Fruit fly (Drosophila melanogaster) whole organism, embryonic: ENCODE data around the gene His3.3B.

Source experiments
- Abd-B ChIP-seq: fragments of 200-800 bp; sonication (Bioruptor generic); optimal IDR thresholded peaks from 2 replicates; lab custom pipeline; 2018; ENCODE audit warnings: missing biosample characterization, mild to moderate bottlenecking, missing genetic modification characterization, moderate library complexity
- Antp ChIP-seq: fragments of 200-800 bp; sonication (Bioruptor generic); optimal IDR thresholded peaks from 3 replicates; lab custom pipeline; 2016; ENCODE audit warnings: missing biosample characterization, missing genetic modification characterization
- Blimp-1 ChIP-seq: fragments of 200-800 bp; sonication (Bioruptor generic); optimal IDR thresholded peaks from 3 replicates; lab custom pipeline; 2018; ENCODE audit warnings: missing biosample characterization, missing genetic modification characterization, mild to moderate bottlenecking, moderate library complexity, missing genetic modification reagents
- BtbVII ChIP-seq: fragments of 200-800 bp; sonication (Bioruptor generic); optimal IDR thresholded peaks from 3 replicates; lab custom pipeline; 2017; ENCODE audit warnings: missing biosample characterization, mild to moderate bottlenecking, missing genetic modification characterization
- CG10209 ChIP-seq: fragments of 200-800 bp; sonication (Bioruptor generic); optimal IDR thresholded peaks from 3 replicates; lab custom pipeline; 2017; ENCODE audit warnings: missing biosample characterization, mild to moderate bottlenecking, missing genetic modification characterization, missing genetic modification reagents
- CG10959 ChIP-seq: fragments of 200-800 bp; sonication (Bioruptor generic); IDR thresholded peaks from 2 replicates; pipeline ENCODE4 v1.3.6; 2022; ENCODE audit warnings: missing biosample characterization, missing genetic modification characterization
- CG1233 ChIP-seq: fragments of 200-800 bp; sonication (Bioruptor generic); optimal IDR thresholded peaks from 4 replicates; lab custom pipeline; 2018; ENCODE audit warnings: missing biosample characterization, mild to moderate bottlenecking, missing genetic modification characterization
- CG13296 ChIP-seq: fragments of 200-800 bp; sonication (Bioruptor generic); optimal IDR thresholded peaks from 3 replicates; lab custom pipeline; 2018; ENCODE audit warnings: missing biosample characterization, mild to moderate bottlenecking, missing genetic modification characterization
- CG15514 ChIP-seq: fragments of 200-800 bp; sonication (Bioruptor generic); optimal IDR thresholded peaks from 3 replicates; lab custom pipeline; 2017; ENCODE audit warnings: missing biosample characterization, missing genetic modification characterization, mild to moderate bottlenecking, moderate library complexity, missing genetic modification reagents
- CG15696 ChIP-seq: fragments of 200-800 bp; sonication (Bioruptor generic); optimal IDR thresholded peaks from 2 replicates; lab custom pipeline; 2019; ENCODE audit warnings: missing biosample characterization, mild to moderate bottlenecking, missing genetic modification characterization, moderate library complexity
- CG16813 ChIP-seq: fragments of 200-800 bp; sonication (Bioruptor generic); IDR thresholded peaks from 3 replicates; pipeline ENCODE4 v1.3.6; 2022; ENCODE audit warnings: missing biosample characterization, missing genetic modification characterization; ENCODE audit not compliant: partially characterized antibody
- CG16815 ChIP-seq: fragments of 200-800 bp; sonication (Bioruptor generic); optimal IDR thresholded peaks from 3 replicates; lab custom pipeline; 2017; ENCODE audit warnings: missing biosample characterization, mild to moderate bottlenecking, missing genetic modification characterization
- CG17186 ChIP-seq: fragments of 200-800 bp; sonication (Bioruptor generic); optimal IDR thresholded peaks from 3 replicates; lab custom pipeline; 2017; ENCODE audit warnings: missing biosample characterization, missing genetic modification reagents, missing genetic modification characterization
- CG17802 ChIP-seq: fragments of 200-800 bp; sonication (Bioruptor generic); optimal IDR thresholded peaks from 2 replicates; lab custom pipeline; 2018; ENCODE audit warnings: missing biosample characterization, mild to moderate bottlenecking, missing genetic modification characterization, moderate library complexity
- CG30403 ChIP-seq: fragments of 200-800 bp; sonication (Bioruptor generic); optimal IDR thresholded peaks from 3 replicates; lab custom pipeline; 2016; ENCODE audit warnings: missing biosample characterization, missing genetic modification characterization
- CG32532 ChIP-seq: fragments of 200-800 bp; sonication (Bioruptor generic); IDR thresholded peaks from 2 replicates; pipeline ENCODE4 v1.3.6; 2022; ENCODE audit warnings: missing biosample characterization, missing genetic modification characterization
- CG4282 ChIP-seq: fragments of 200-800 bp; sonication (Bioruptor generic); optimal IDR thresholded peaks from 2 replicates; lab custom pipeline; 2016; ENCODE audit warnings: missing biosample characterization, missing genetic modification characterization
- CG4707 ChIP-seq: fragments of 200-800 bp; sonication (Bioruptor generic); optimal IDR thresholded peaks from 2 replicates; lab custom pipeline; 2018; ENCODE audit warnings: missing biosample characterization, mild to moderate bottlenecking, missing genetic modification characterization, moderate library complexity
- CG7963 ChIP-seq: fragments of 200-800 bp; sonication (Bioruptor generic); IDR thresholded peaks from 3 replicates; pipeline ENCODE4 v1.3.6; 2022; ENCODE audit warnings: missing biosample characterization, missing genetic modification characterization; ENCODE audit not compliant: partially characterized antibody
- CG8089 ChIP-seq: fragments of 200-800 bp; sonication (Bioruptor generic); optimal IDR thresholded peaks from 3 replicates; lab custom pipeline; 2016; ENCODE audit warnings: missing biosample characterization, missing genetic modification characterization
- CG8359 ChIP-seq: fragments of 200-800 bp; sonication (Bioruptor generic); optimal IDR thresholded peaks from 2 replicates; lab custom pipeline; 2017; ENCODE audit warnings: missing biosample characterization, mild to moderate bottlenecking, missing genetic modification characterization, borderline replicate concordance
- CG8388 ChIP-seq: fragments of 200-800 bp; sonication (Bioruptor generic); optimal IDR thresholded peaks from 2 replicates; lab custom pipeline; 2019; ENCODE audit warnings: missing biosample characterization, mild to moderate bottlenecking, missing genetic modification characterization, moderate library complexity
- CrebB ChIP-seq: fragments of 200-800 bp; sonication (Bioruptor generic); optimal IDR thresholded peaks from 3 replicates; lab custom pipeline; 2018; ENCODE audit warnings: missing biosample characterization, mild to moderate bottlenecking, missing genetic modification characterization
- ERR ChIP-seq: fragments of 200-800 bp; sonication (Bioruptor generic); optimal IDR thresholded peaks from 2 replicates; lab custom pipeline; 2016; ENCODE audit warnings: missing biosample characterization, missing genetic modification characterization
- Fer1 ChIP-seq: fragments of 200-800 bp; sonication (Bioruptor generic); optimal IDR thresholded peaks from 2 replicates; lab custom pipeline; 2017; ENCODE audit warnings: missing biosample characterization, mild to moderate bottlenecking, missing genetic modification characterization
- Gsc ChIP-seq: fragments of 200-800 bp; sonication (Bioruptor generic); IDR thresholded peaks from 2 replicates; pipeline ENCODE4 v1.3.6; 2022; ENCODE audit warnings: missing biosample characterization, missing genetic modification characterization
- Hr78 ChIP-seq, 2 experiments: fragments of 200-800 bp in 1 of 2; fragments of >200 bp in 1 of 2; sonication (Bioruptor generic) in 1 of 2; optimal IDR thresholded peaks; 2 replicates each; lab custom pipeline; 2017 to 2019; ENCODE audit warnings: missing biosample characterization in 2 of 2, missing genetic modification characterization in 2 of 2, mild to moderate bottlenecking in 1 of 2, moderate library complexity in 1 of 2
- Lhr ChIP-seq: fragments of 200-800 bp; sonication (Bioruptor generic); optimal IDR thresholded peaks from 3 replicates; lab custom pipeline; 2017; ENCODE audit warnings: mild to moderate bottlenecking, missing biosample characterization, missing genetic modification reagents, missing genetic modification characterization
- NC2α ChIP-seq: fragments of 200-800 bp; sonication (Bioruptor generic); optimal IDR thresholded peaks from 2 replicates; lab custom pipeline; 2016; ENCODE audit warnings: missing biosample characterization, missing genetic modification characterization
- NFAT ChIP-seq: fragments of 200-800 bp; sonication (Bioruptor generic); IDR thresholded peaks from 2 replicates; pipeline ENCODE4 v1.3.6; 2022; ENCODE audit warnings: missing biosample characterization, missing genetic modification characterization
- Nf-YA ChIP-seq: fragments of 200-800 bp; sonication (Bioruptor generic); IDR thresholded peaks from 2 replicates; pipeline ENCODE4 v1.3.6; 2022; ENCODE audit warnings: missing biosample characterization, missing genetic modification characterization
- Sox102F ChIP-seq: fragments of 200-800 bp; sonication (Bioruptor generic); optimal IDR thresholded peaks from 2 replicates; lab custom pipeline; 2018; ENCODE audit warnings: missing biosample characterization, mild to moderate bottlenecking, missing genetic modification characterization, moderate library complexity
- TFAM ChIP-seq: fragments of 200-800 bp; sonication (Bioruptor generic); optimal IDR thresholded peaks from 2 replicates; lab custom pipeline; 2017; ENCODE audit warnings: missing biosample characterization, missing genetic modification characterization, inconsistent platforms
- YL-1 ChIP-seq: fragments of 200-800 bp; sonication (Bioruptor generic); optimal IDR thresholded peaks from 3 replicates; lab custom pipeline; 2017; ENCODE audit warnings: missing biosample characterization, mild to moderate bottlenecking, missing genetic modification characterization
- crp ChIP-seq, 2 experiments: fragments of 200-800 bp; sonication (Bioruptor generic); optimal IDR thresholded peaks; 2 replicates in 1 of 2; 3 replicates in 1 of 2; lab custom pipeline; 2017; ENCODE audit warnings: missing biosample characterization in 2 of 2, missing genetic modification characterization in 2 of 2, mild to moderate bottlenecking in 1 of 2, moderate library complexity in 1 of 2
- dpn ChIP-seq, 2 experiments: fragments of 200-800 bp; sonication (Bioruptor generic); optimal IDR thresholded peaks; 3 replicates each; lab custom pipeline; 2016; ENCODE audit warnings: missing biosample characterization in 2 of 2, missing genetic modification characterization in 2 of 2
- esg ChIP-seq: fragments of 200-800 bp; sonication (Bioruptor generic); conservative IDR thresholded peaks from 2 replicates; pipeline ENCODE4 v1.3.6; 2022; ENCODE audit warnings: missing biosample characterization, missing genetic modification characterization
- eyg ChIP-seq: fragments of 200-800 bp; sonication (Bioruptor generic); optimal IDR thresholded peaks from 3 replicates; lab custom pipeline; 2016; ENCODE audit warnings: missing biosample characterization, missing genetic modification characterization
- fd102C ChIP-seq: fragments of 200-800 bp; sonication (Bioruptor generic); optimal IDR thresholded peaks from 2 replicates; lab custom pipeline; 2018; ENCODE audit warnings: missing biosample characterization, mild to moderate bottlenecking, missing genetic modification characterization, moderate library complexity
- grau ChIP-seq: fragments of 200-800 bp; optimal IDR thresholded peaks from 3 replicates; lab custom pipeline; 2019; ENCODE audit warnings: missing biosample characterization, mild to moderate bottlenecking, missing genetic modification characterization, moderate library complexity
- her ChIP-seq: fragments of 200-800 bp; sonication (Bioruptor generic); optimal IDR thresholded peaks from 2 replicates; lab custom pipeline; 2016; ENCODE audit warnings: missing biosample characterization, missing genetic modification characterization
- knrl ChIP-seq: fragments of 200-800 bp; sonication (Bioruptor generic); IDR thresholded peaks from 3 replicates; pipeline ENCODE4 v1.3.6; 2022; ENCODE audit warnings: missing biosample characterization, missing genetic modification characterization; ENCODE audit not compliant: partially characterized antibody
- lmd ChIP-seq: fragments of 200-800 bp; sonication (Bioruptor generic); IDR thresholded peaks from 2 replicates; pipeline ENCODE4 v1.3.6; 2022; ENCODE audit warnings: missing biosample characterization, missing genetic modification characterization
- mirr ChIP-seq: fragments of 200-800 bp; sonication (Bioruptor generic); optimal IDR thresholded peaks from 3 replicates; lab custom pipeline; 2018; ENCODE audit warnings: missing biosample characterization, mild to moderate bottlenecking, missing genetic modification characterization
- p53 ChIP-seq: fragments of 200-800 bp; sonication (Bioruptor generic); optimal IDR thresholded peaks from 2 replicates; lab custom pipeline; 2016; ENCODE audit warnings: missing biosample characterization, missing genetic modification characterization
- pfk ChIP-seq: fragments of 200-800 bp; sonication (Bioruptor generic); optimal IDR thresholded peaks from 2 replicates; lab custom pipeline; 2018; ENCODE audit warnings: missing biosample characterization, mild to moderate bottlenecking, missing genetic modification characterization, moderate library complexity
- ro ChIP-seq: fragments of 200-800 bp; sonication (Bioruptor generic); IDR thresholded peaks from 2 replicates; pipeline ENCODE4 v1.3.6; 2022; ENCODE audit warnings: missing biosample characterization, missing genetic modification characterization
- slbo ChIP-seq: fragments of 200-800 bp; sonication (Bioruptor generic); IDR thresholded peaks from 2 replicates; pipeline ENCODE4 v1.3.6; 2022; ENCODE audit warnings: missing biosample characterization, missing genetic modification characterization
- slp2 ChIP-seq: fragments of 200-800 bp; sonication (Bioruptor generic); optimal IDR thresholded peaks from 2 replicates; lab custom pipeline; 2016; ENCODE audit warnings: missing biosample characterization, missing genetic modification characterization

Gene His3.3B

dm6 chrX:9106775-9107283 is 49.6 kb downstream of the His3.3B start, which contains the start of gene Arfrp1 (continued):
- TF ChIP-seq Hr78 (GFP tag; optimal IDR thresholded peaks at IDR 0.05; lab: Kevin White, UChicago) (no peak), CG16815 (GFP tag; lab: Kevin White, UChicago) (no peak), eyg (GFP tag; lab: Kevin White, UChicago) (no peak), esg (GFP tag; lab: Robert Waterston, UW) (0 out of 2 replicates have a peak, but pooled peaks have one; percentile 18), Sox102F (no peak), crp (GFP tag; optimal IDR thresholded peaks at IDR 0.05; lab: Kevin White, UChicago) (no peak), Fer1 (no peak), CG13296 (GFP tag; lab: Kevin White, UChicago) (no peak), her (GFP tag; lab: Kevin White, UChicago) (no peak), YL-1 (GFP tag; lab: Kevin White, UChicago) (no peak), knrl (GFP tag; lab: Robert Waterston, UW) (peak; percentile 80), CG15696 (no peak), CG17802 (tag; lab: Kevin White, UChicago) (no peak), CrebB (no peak), CG30403 (GFP tag; lab: Kevin White, UChicago) (peak; percentile 51), CG4707 (GFP tag; lab: Kevin White, UChicago) (no peak), pfk (no peak), Blimp-1 (GFP tag; lab: Kevin White, UChicago) (no peak), TFAM (GFP tag; lab: Kevin White, UChicago) (no peak), mirr (no peak), CG10209 (no peak), Lhr (GFP tag; lab: Kevin White, UChicago) (no peak), Antp (no peak), slbo (GFP tag; lab: Robert Waterston, UW) (peak; percentile 61; the same call in 1 of the 2 replicates), ro (GFP tag; lab: Robert Waterston, UW) (no peak), CG15514 (GFP tag; lab: Kevin White, UChicago) (peak; percentile 31), CG4282 (GFP tag; lab: Kevin White, UChicago) (no peak), CG1233 (GFP tag; lab: Kevin White, UChicago) (no peak), NFAT (GFP tag; lab: Robert Waterston, UW) (peak; percentile 35; the same call in 1 of the 2 replicates), dpn (GFP tag; optimal IDR thresholded peaks at IDR 0.05; lab: Kevin White, UChicago) (peak; percentile 6 to 47), CG8359 (GFP tag; lab: Kevin White, UChicago) (no peak), CG16813 (GFP tag; lab: Robert Waterston, UW) (peak; percentile 81), CG7963 (GFP tag; lab: Robert Waterston, UW) (peak; percentile 64; the same call in 2 of the 3 replicates), slp2 (GFP tag; lab: Kevin White, UChicago) (no peak), Abd-B (peak; percentile 51), NC2α (GFP tag; lab: Kevin White, UChicago) (no peak), p53 (no peak), CG10959 (GFP tag; lab: Robert Waterston, UW) (no peak), Nf-YA (no peak), CG17186 (GFP tag; lab: Kevin White, UChicago) (no peak), grau (tag; lab: Kevin White, UChicago) (no peak), fd102C (GFP tag; lab: Kevin White, UChicago) (no peak), Gsc (GFP tag; lab: Robert Waterston, UW) (no peak), ERR (no peak), CG8388 (no peak), lmd (GFP tag; lab: Robert Waterston, UW) (no peak), BtbVII (no peak), CG8089 (GFP tag; lab: Kevin White, UChicago) (no peak), CG32532 (GFP tag; lab: Robert Waterston, UW) (peak; percentile 47; the same call in 1 of the 2 replicates)
